Fruit fly (Drosophila melanogaster): ENCODE results near the gene Itgbn.

Gene Itgbn

dm6 chr2L:21009310-21010119, 43.3 kb upstream of the Itgbn start (continued):
- TF ChIP-seq pros (GFP tag; optimal IDR thresholded peaks at IDR 0.05) (no peak), sc (optimal IDR thresholded peaks at IDR 0.05) (no peak), sc (GFP tag; optimal IDR thresholded peaks at IDR 0.05) (peak; percentile 77), gem (tag; optimal IDR thresholded peaks at IDR 0.05) (peak; percentile 88), CG17359 (tag; optimal IDR thresholded peaks at IDR 0.05) (peak; percentile 78), crp (GFP tag; optimal IDR thresholded peaks at IDR 0.05) (no peak), phol (tag; optimal IDR thresholded peaks at IDR 0.05) (peak; percentile 88), h (optimal IDR thresholded peaks at IDR 0.05) (no peak), MESR4 (GFP tag; optimal IDR thresholded peaks at IDR 0.05) (peak; percentile 20), CG2129 (GFP tag; IDR thresholded peaks at IDR 0.05; ENCODE audit: partially characterized antibody) (no peak), hbn (GFP tag; IDR thresholded peaks at IDR 0.05; ENCODE audit: partially characterized antibody) (no peak), Hr3 (GFP tag; optimal IDR thresholded peaks at IDR 0.05) (peak; percentile 71), zen (tag; optimal IDR thresholded peaks at IDR 0.05) (peak; percentile 91)

- TF ChIP-seq eve (GFP tag; optimal IDR thresholded peaks at IDR 0.05), result peak in 1 of 2 experiments; percentile 9
- TF ChIP-seq Sry-β (GFP tag; optimal IDR thresholded peaks at IDR 0.05), result peak; percentile 84
- no peak for TF ChIP-seq Dp (GFP tag; optimal IDR thresholded peaks at IDR 0.05)
- TF ChIP-seq row (GFP tag; IDR thresholded peaks at IDR 0.05), result peak; percentile 29; the same call in 1 of the 3 replicates
- TF ChIP-seq CG42726 (GFP tag; IDR thresholded peaks at IDR 0.05; ENCODE audit: partially characterized antibody), result no peak
- peak; percentile 56 for TF ChIP-seq ewg (GFP tag; optimal IDR thresholded peaks at IDR 0.05)
- TF ChIP-seq ab (GFP tag; optimal IDR thresholded peaks at IDR 0.05), result no peak
These were observed 39.6 kb upstream of the Itgbn start for dm6 chr2L:21013119-21013714.

- TF ChIP-seq ro (GFP tag; IDR thresholded peaks at IDR 0.05) (no peak), Dfd (GFP tag; optimal IDR thresholded peaks at IDR 0.05) (no peak), CG9797 (GFP tag; optimal IDR thresholded peaks at IDR 0.05) (no peak), CG32767 (GFP tag; IDR thresholded peaks at IDR 0.05) (no peak), her (GFP tag; optimal IDR thresholded peaks at IDR 0.05) (no peak), nerfin-1 (tag; optimal IDR thresholded peaks at IDR 0.05) (peak; percentile 78), oc (tag; optimal IDR thresholded peaks at IDR 0.05) (peak; percentile 60), CG3065 (GFP tag; optimal IDR thresholded peaks at IDR 0.05) (no peak), CG10979 (tag; optimal IDR thresholded peaks at IDR 0.05) (peak; percentile 12), sens (GFP tag) (peak; percentile 69), sd (tag; optimal IDR thresholded peaks at IDR 0.05) (peak; percentile 24), Blimp-1 (GFP tag; optimal IDR thresholded peaks at IDR 0.05) (peak; percentile 6), lola (GFP tag; optimal IDR thresholded peaks at IDR 0.05) (no peak), dpn (GFP tag; optimal IDR thresholded peaks at IDR 0.05) (no peak), unc-4 (GFP tag; IDR thresholded peaks at IDR 0.05; ENCODE audit: partially characterized antibody) (no peak), sr (GFP tag; IDR thresholded peaks at IDR 0.05) (no peak), Hmr (GFP tag; optimal IDR thresholded peaks at IDR 0.05) (no peak), ewg (GFP tag; optimal IDR thresholded peaks at IDR 0.05) (no peak), bbx (GFP tag; IDR thresholded peaks at IDR 0.05; ENCODE audit: partially characterized antibody) (no peak), pho (GFP tag; optimal IDR thresholded peaks at IDR 0.05) (no peak), Hr39 (optimal IDR thresholded peaks at IDR 0.05) (no peak), CG14860 (GFP tag; IDR thresholded peaks at IDR 0.05; ENCODE audit: partially characterized antibody) (no peak), CG6683 (GFP tag; optimal IDR thresholded peaks at IDR 0.05) (no peak), Nf-YA (GFP tag; IDR thresholded peaks at IDR 0.05) (no peak), NfI (GFP tag; optimal IDR thresholded peaks at IDR 0.05) (no peak)
These were observed 38.1 kb upstream of the Itgbn start for dm6 chr2L:21014526-21015250.

Measured in whole organism, embryonic.